Fruit fly (Drosophila melanogaster): ENCODE data around the gene TrxT.
A peak's percentile ranks its signal among the peaks of the same experiment; 100 is the strongest.

The TrxT gene

DNA sequence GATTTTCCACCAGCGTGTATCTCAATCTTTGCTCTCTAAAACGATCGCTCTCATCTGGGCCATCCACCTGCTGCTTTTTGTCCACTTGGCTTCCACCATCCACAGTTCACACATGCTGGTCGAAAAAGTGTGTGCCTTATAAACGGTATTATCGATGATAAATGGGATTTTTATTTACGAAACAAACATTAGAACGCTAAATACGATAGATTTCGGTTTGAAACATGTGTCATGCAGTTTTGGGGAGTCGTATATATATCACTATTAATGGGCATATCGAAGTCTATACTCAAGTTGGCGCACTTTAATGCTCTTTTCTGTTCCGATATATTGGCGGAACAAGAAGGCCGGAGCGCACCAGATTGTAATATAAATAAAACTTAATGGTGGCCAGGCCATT, 45.3 kb upstream of the TrxT start (continued):
- TF ChIP-seq CG2199 (GFP tag; IDR thresholded peaks at IDR 0.05): no peak
- no peak for TF ChIP-seq peb (GFP tag; IDR thresholded peaks at IDR 0.05)
- peak; percentile 0 for TF ChIP-seq mam (GFP tag; optimal IDR thresholded peaks at IDR 0.05)
- TF ChIP-seq CG6791 (GFP tag; IDR thresholded peaks at IDR 0.05; ENCODE audit: partially characterized antibody): no peak
- TF ChIP-seq croc (GFP tag; conservative IDR thresholded peaks at IDR 0.05): no peak
- no peak for TF ChIP-seq az2 (GFP tag; optimal IDR thresholded peaks at IDR 0.05)
- no peak for TF ChIP-seq sug (tag; optimal IDR thresholded peaks at IDR 0.05)
- TF ChIP-seq CG11504 (tag; optimal IDR thresholded peaks at IDR 0.05): peak; percentile 22
- TF ChIP-seq h (optimal IDR thresholded peaks at IDR 0.05): no peak
- TF ChIP-seq CG17385 (GFP tag; optimal IDR thresholded peaks at IDR 0.05): no peak
- no peak for TF ChIP-seq trh (GFP tag; optimal IDR thresholded peaks at IDR 0.05)
- no peak for TF ChIP-seq PHDP (tag; optimal IDR thresholded peaks at IDR 0.05)
- TF ChIP-seq CG12659 (GFP tag; optimal IDR thresholded peaks at IDR 0.05): no peak
- 0 out of 2 replicates have a peak, but pooled peaks have one; percentile 16 for TF ChIP-seq CG17328 (GFP tag; IDR thresholded peaks at IDR 0.05)
- TF ChIP-seq bbx (GFP tag; IDR thresholded peaks at IDR 0.05; ENCODE audit: partially characterized antibody): no peak
- TF ChIP-seq her (GFP tag; optimal IDR thresholded peaks at IDR 0.05): no peak
- no peak for TF ChIP-seq Nf-YC (tag; optimal IDR thresholded peaks at IDR 0.05)
- TF ChIP-seq CG18262 (tag; optimal IDR thresholded peaks at IDR 0.05): no peak
- TF ChIP-seq Rfx (GFP tag; IDR thresholded peaks at IDR 0.05): peak; percentile 37; the same call in 1 of the 2 replicates
- no peak for TF ChIP-seq chm (GFP tag; IDR thresholded peaks at IDR 0.05)

DNA sequence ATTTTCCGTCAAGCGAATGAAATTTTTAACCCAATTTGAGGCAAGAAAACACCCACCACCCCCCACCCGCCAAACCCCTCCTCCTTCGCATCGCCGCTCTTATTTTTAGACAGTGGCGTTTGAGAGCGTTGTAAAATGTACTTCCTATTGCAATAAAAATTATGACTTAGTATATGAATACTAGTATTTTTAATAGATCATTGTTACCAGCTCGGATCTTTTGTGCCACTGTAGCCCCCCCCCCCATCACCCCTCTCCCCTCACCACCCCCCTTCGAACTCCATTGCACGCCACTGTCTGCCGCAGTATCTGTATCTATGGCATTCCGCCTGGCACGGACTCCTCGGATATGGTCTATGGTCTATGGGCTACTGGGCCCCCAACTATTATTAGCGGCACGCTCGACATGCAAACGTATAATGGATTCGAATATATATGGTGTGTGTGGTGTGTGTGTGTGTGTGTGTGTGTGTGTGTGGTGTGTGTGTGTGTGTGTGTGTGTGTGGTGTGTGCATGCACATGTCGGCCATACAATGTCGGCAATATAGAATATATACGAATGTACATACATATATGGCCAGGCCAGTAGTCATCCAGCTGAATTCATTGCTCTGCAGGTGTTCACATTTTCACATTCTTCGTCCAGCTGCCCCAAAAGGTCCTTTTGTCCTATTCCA, 38.3 kb upstream of the TrxT start:
- TF ChIP-seq D (optimal IDR thresholded peaks at IDR 0.05) (no peak), D (GFP tag; optimal IDR thresholded peaks at IDR 0.05) (peak; percentile 15), fd64A (GFP tag; optimal IDR thresholded peaks at IDR 0.05) (no peak), tio (GFP tag; optimal IDR thresholded peaks at IDR 0.05) (no peak), zfh1 (GFP tag; IDR thresholded peaks at IDR 0.05) (no peak), Dll (GFP tag; IDR thresholded peaks at IDR 0.05; ENCODE audit: partially characterized antibody) (no peak), Hr78 (GFP tag; optimal IDR thresholded peaks at IDR 0.05) (no peak), CG6813 (GFP tag; optimal IDR thresholded peaks at IDR 0.05) (no peak), CG7357 (GFP tag; IDR thresholded peaks at IDR 0.05) (no peak), wor (GFP tag; IDR thresholded peaks at IDR 0.05) (no peak), hkb (optimal IDR thresholded peaks at IDR 0.05) (no peak), hkb (GFP tag; IDR thresholded peaks at IDR 0.05) (no peak), CG15601 (tag; optimal IDR thresholded peaks at IDR 0.05) (no peak), CG12071 (GFP tag; optimal IDR thresholded peaks at IDR 0.05) (no peak), Fer3 (tag; optimal IDR thresholded peaks at IDR 0.05) (no peak), CG4282 (GFP tag; optimal IDR thresholded peaks at IDR 0.05) (no peak), CG4424 (GFP tag; optimal IDR thresholded peaks at IDR 0.05) (no peak), prd (optimal IDR thresholded peaks at IDR 0.05) (no peak), prd (GFP tag; IDR thresholded peaks at IDR 0.05) (peak; percentile 57; the same call in 2 of the 3 replicates), ash1 (GFP tag; optimal IDR thresholded peaks at IDR 0.05) (no peak), twi (tag; optimal IDR thresholded peaks at IDR 0.05) (no peak), CG14965 (GFP tag; optimal IDR thresholded peaks at IDR 0.05; ENCODE audit: borderline replicate concordance) (no peak), CG14441 (GFP tag; IDR thresholded peaks at IDR 0.05) (0 out of 2 replicates have a peak, but pooled peaks have one; percentile 22), CG12659 (GFP tag; optimal IDR thresholded peaks at IDR 0.05) (no peak), dimm (GFP tag; IDR thresholded peaks at IDR 0.05) (no peak), CG2199 (GFP tag; IDR thresholded peaks at IDR 0.05) (no peak), lmd (GFP tag; IDR thresholded peaks at IDR 0.05) (peak; percentile 48), CG1602 (GFP tag; optimal IDR thresholded peaks at IDR 0.05) (no peak), CG13287 (GFP tag; IDR thresholded peaks at IDR 0.05; ENCODE audit: partially characterized antibody) (no peak), CG4617 (GFP tag; optimal IDR thresholded peaks at IDR 0.05; ENCODE audit: borderline replicate concordance) (no peak), CG17802 (tag; optimal IDR thresholded peaks at IDR 0.05) (no peak), CG6175 (GFP tag; IDR thresholded peaks at IDR 0.05) (no peak), esg (GFP tag; conservative IDR thresholded peaks at IDR 0.05) (no peak)

All from whole organism, embryonic.